Fruit fly (Drosophila melanogaster) whole organism, embryonic: Measurements from ENCODE around the gene ZnT35C.
A peak's percentile ranks its signal among the peaks of the same experiment; 100 is the strongest.

Experiments used
- Bgb ChIP-seq: fragments of 200-800 bp; sonication (Bioruptor generic); IDR thresholded peaks from 2 replicates; pipeline ENCODE4 v1.3.6; 2022; ENCODE audit warnings: missing biosample characterization, missing genetic modification characterization; ENCODE audit not compliant: partially characterized antibody
- CG10543 ChIP-seq: fragments of 200-800 bp; sonication (Bioruptor generic); optimal IDR thresholded peaks from 3 replicates; lab custom pipeline; 2017; ENCODE audit warnings: missing biosample characterization, mild to moderate bottlenecking, missing genetic modification characterization, moderate library complexity
- CG10565 ChIP-seq: fragments of 200-800 bp; sonication (Bioruptor generic); optimal IDR thresholded peaks from 3 replicates; lab custom pipeline; 2016; ENCODE audit warnings: missing biosample characterization, mild to moderate bottlenecking, missing genetic modification characterization
- CG11695 ChIP-seq: fragments of 200-800 bp; sonication (Bioruptor generic); IDR thresholded peaks from 3 replicates; pipeline ENCODE4 v1.3.6; 2022; ENCODE audit warnings: missing biosample characterization, missing genetic modification characterization
- CG12236 ChIP-seq: fragments of 200-800 bp; sonication (Bioruptor generic); optimal IDR thresholded peaks from 2 replicates; lab custom pipeline; 2016; ENCODE audit warnings: missing biosample characterization, missing genetic modification characterization
- CG12659 ChIP-seq: fragments of 200-800 bp; sonication (Bioruptor generic); optimal IDR thresholded peaks from 3 replicates; lab custom pipeline; 2017; ENCODE audit warnings: mild to moderate bottlenecking, missing biosample characterization, missing genetic modification reagents, missing genetic modification characterization
- CG13624 ChIP-seq: fragments of 200-800 bp; sonication (Bioruptor generic); optimal IDR thresholded peaks from 2 replicates; lab custom pipeline; 2016; ENCODE audit warnings: missing biosample characterization, missing genetic modification characterization
- CG14710 ChIP-seq: fragments of 200-800 bp; sonication (Bioruptor generic); optimal IDR thresholded peaks from 3 replicates; lab custom pipeline; 2019; ENCODE audit warnings: missing biosample characterization, mild to moderate bottlenecking, missing genetic modification characterization, moderate library complexity
- CG15479 ChIP-seq: fragments of 200-800 bp; sonication (Bioruptor generic); optimal IDR thresholded peaks from 3 replicates; lab custom pipeline; 2019; ENCODE audit warnings: missing biosample characterization, mild to moderate bottlenecking, missing genetic modification characterization, moderate library complexity
- CG1602 ChIP-seq: fragments of 200-800 bp; sonication (Bioruptor generic); optimal IDR thresholded peaks from 3 replicates; lab custom pipeline; 2016; ENCODE audit warnings: missing biosample characterization, missing genetic modification characterization
- CG1647 ChIP-seq: fragments of 200-800 bp; sonication (Bioruptor generic); optimal IDR thresholded peaks from 3 replicates; lab custom pipeline; 2016; ENCODE audit warnings: missing biosample characterization, missing genetic modification characterization
- CG17385 ChIP-seq: fragments of 200-800 bp; sonication (Bioruptor generic); optimal IDR thresholded peaks from 3 replicates; lab custom pipeline; 2018; ENCODE audit warnings: missing biosample characterization, mild to moderate bottlenecking, missing genetic modification characterization
- CG17568 ChIP-seq: fragments of 200-800 bp; sonication (Bioruptor generic); optimal IDR thresholded peaks from 2 replicates; lab custom pipeline; 2018; ENCODE audit warnings: missing biosample characterization, mild to moderate bottlenecking, missing genetic modification characterization, moderate library complexity
- CG1792 ChIP-seq: fragments of 200-800 bp; sonication (Bioruptor generic); optimal IDR thresholded peaks from 2 replicates; lab custom pipeline; 2016; ENCODE audit warnings: missing biosample characterization, missing genetic modification characterization
- CG2678 ChIP-seq: fragments of 200-800 bp; sonication (Bioruptor generic); optimal IDR thresholded peaks from 3 replicates; lab custom pipeline; 2019; ENCODE audit warnings: missing biosample characterization, mild to moderate bottlenecking, missing genetic modification characterization, moderate library complexity
- CG3065 ChIP-seq: fragments of 200-800 bp; sonication (Bioruptor generic); optimal IDR thresholded peaks from 2 replicates; lab custom pipeline; 2016; ENCODE audit warnings: missing biosample characterization, missing genetic modification characterization
- CG34376 ChIP-seq: fragments of 200-800 bp; sonication (Bioruptor generic); optimal IDR thresholded peaks from 2 replicates; lab custom pipeline; 2018; ENCODE audit warnings: missing biosample characterization, mild to moderate bottlenecking, missing genetic modification characterization
- CG3847 ChIP-seq: fragments of 200-800 bp; sonication (Bioruptor generic); IDR thresholded peaks from 2 replicates; pipeline ENCODE4 v1.3.6; 2022; ENCODE audit warnings: missing biosample characterization, missing genetic modification characterization
- CG4820 ChIP-seq: fragments of 200-800 bp; sonication (Bioruptor generic); optimal IDR thresholded peaks from 3 replicates; lab custom pipeline; 2016; ENCODE audit warnings: missing biosample characterization, missing genetic modification characterization
- CG5180 ChIP-seq: fragments of 200-800 bp; sonication (Bioruptor generic); optimal IDR thresholded peaks from 3 replicates; lab custom pipeline; 2017; ENCODE audit warnings: missing biosample characterization, missing genetic modification characterization, mild to moderate bottlenecking, moderate library complexity, missing genetic modification reagents
- CG6254 ChIP-seq: fragments of 200-800 bp; sonication (Bioruptor generic); optimal IDR thresholded peaks from 3 replicates; lab custom pipeline; 2017; ENCODE audit warnings: mild to moderate bottlenecking, missing biosample characterization, missing genetic modification reagents, missing genetic modification characterization
- CG9932 ChIP-seq: fragments of 200-800 bp; sonication (Bioruptor generic); IDR thresholded peaks from 2 replicates; pipeline ENCODE4 v1.3.6; 2022; ENCODE audit warnings: missing biosample characterization, missing genetic modification characterization
- Doc3 ChIP-seq: fragments of 200-800 bp; sonication (Bioruptor generic); IDR thresholded peaks from 3 replicates; pipeline ENCODE4 v1.3.6; 2022; ENCODE audit warnings: missing biosample characterization, missing genetic modification characterization; ENCODE audit not compliant: partially characterized antibody
- Dp ChIP-seq: fragments of 200-800 bp; sonication (Bioruptor generic); optimal IDR thresholded peaks from 2 replicates; lab custom pipeline; 2018; ENCODE audit warnings: missing biosample characterization, mild to moderate bottlenecking, missing genetic modification characterization, moderate library complexity
- Ets97D ChIP-seq: fragments of 200-800 bp; sonication (Bioruptor generic); optimal IDR thresholded peaks from 3 replicates; lab custom pipeline; 2016; ENCODE audit warnings: missing biosample characterization, missing genetic modification characterization
- GATAe ChIP-seq: fragments of 200-800 bp; sonication (Bioruptor generic); conservative IDR thresholded peaks from 2 replicates; pipeline ENCODE4 v1.3.6; 2022; ENCODE audit warnings: missing biosample characterization, missing genetic modification characterization
- H15 ChIP-seq: fragments of 200-800 bp; sonication (Bioruptor generic); IDR thresholded peaks from 3 replicates; pipeline ENCODE4 v1.3.6; 2022; ENCODE audit warnings: missing biosample characterization, missing genetic modification characterization
- Hey ChIP-seq: fragments of 200-800 bp; sonication (Bioruptor generic); optimal IDR thresholded peaks from 3 replicates; lab custom pipeline; 2018; ENCODE audit warnings: missing biosample characterization, mild to moderate bottlenecking, missing genetic modification characterization
- HmgZ ChIP-seq: fragments of 200-800 bp; sonication (Bioruptor generic); optimal IDR thresholded peaks from 2 replicates; lab custom pipeline; 2018; ENCODE audit warnings: missing biosample characterization, mild to moderate bottlenecking, missing genetic modification characterization
- Hr39 ChIP-seq: fragments of >200 bp; optimal IDR thresholded peaks from 2 replicates; lab custom pipeline; 2017
- MESR4 ChIP-seq: fragments of 200-800 bp; sonication (Bioruptor generic); optimal IDR thresholded peaks from 2 replicates; lab custom pipeline; 2018; ENCODE audit warnings: missing biosample characterization, mild to moderate bottlenecking, missing genetic modification characterization, moderate library complexity
- Med ChIP-seq: fragments of 200-800 bp; sonication (Bioruptor generic); peaks from one replicate; lab custom pipeline; 2016; ENCODE audit warnings: missing biosample characterization, missing genetic modification characterization, mild to moderate bottlenecking, inconsistent platforms, moderate library complexity
- Pdp1 ChIP-seq, 2 experiments: fragments of 200-800 bp; sonication (Bioruptor generic); optimal IDR thresholded peaks; 3 replicates each; lab custom pipeline; 2016; ENCODE audit warnings: missing biosample characterization in 2 of 2, missing genetic modification characterization in 2 of 2, mild to moderate bottlenecking in 1 of 2, moderate library complexity in 1 of 2
- Spps ChIP-seq: fragments of 200-800 bp; sonication (Bioruptor generic); optimal IDR thresholded peaks from 2 replicates; lab custom pipeline; 2018; ENCODE audit warnings: missing biosample characterization, mild to moderate bottlenecking, missing genetic modification characterization
- Taf1 ChIP-seq: fragments of 200-800 bp; sonication (Bioruptor generic); IDR thresholded peaks from 2 replicates; pipeline ENCODE4 v1.3.6; 2022; ENCODE audit warnings: missing biosample characterization, missing genetic modification characterization
- Xrp1 ChIP-seq: fragments of 200-800 bp; sonication (Bioruptor generic); IDR thresholded peaks from 2 replicates; pipeline ENCODE4 v1.3.6; 2022; ENCODE audit warnings: missing biosample characterization, missing genetic modification characterization
- ase ChIP-seq: fragments of 200-800 bp; sonication (Bioruptor generic); IDR thresholded peaks from 3 replicates; pipeline ENCODE4 v1.3.6; 2022; ENCODE audit warnings: missing biosample characterization, missing genetic modification characterization
- bab2 ChIP-seq: fragments of 200-800 bp; sonication (Bioruptor generic); optimal IDR thresholded peaks from 2 replicates; lab custom pipeline; 2016; ENCODE audit warnings: missing biosample characterization, missing genetic modification characterization
- bsh ChIP-seq, 2 experiments: fragments of 200-800 bp; sonication (Bioruptor generic); optimal IDR thresholded peaks; 2 replicates each; lab custom pipeline; 2017 to 2018; ENCODE audit warnings: mild to moderate bottlenecking in 2 of 2, missing biosample characterization in 2 of 2, missing genetic modification characterization in 2 of 2, moderate library complexity in 1 of 2
- danr ChIP-seq: fragments of 200-800 bp; sonication (Bioruptor generic); IDR thresholded peaks from 2 replicates; pipeline ENCODE4 v1.3.6; 2022; ENCODE audit warnings: missing biosample characterization, missing genetic modification characterization
- fd3F ChIP-seq: fragments of 200-800 bp; sonication (Bioruptor generic); optimal IDR thresholded peaks from 2 replicates; lab custom pipeline; 2018; ENCODE audit warnings: missing biosample characterization, mild to moderate bottlenecking, missing genetic modification characterization, moderate library complexity
- gro ChIP-seq: fragments of 200-800 bp; sonication (Bioruptor generic); optimal IDR thresholded peaks from 2 replicates; lab custom pipeline; 2016; ENCODE audit warnings: missing biosample characterization, missing genetic modification characterization
- inv ChIP-seq: fragments of 200-800 bp; sonication (Bioruptor generic); IDR thresholded peaks from 2 replicates; pipeline ENCODE4 v1.3.6; 2022; ENCODE audit warnings: missing biosample characterization, missing genetic modification characterization; ENCODE audit not compliant: partially characterized antibody
- jigr1 ChIP-seq: fragments of 200-800 bp; sonication (Bioruptor generic); IDR thresholded peaks from 3 replicates; pipeline ENCODE4 v1.3.6; 2022; ENCODE audit warnings: missing biosample characterization, missing genetic modification characterization
- kah ChIP-seq: fragments of 200-800 bp; sonication (Bioruptor generic); optimal IDR thresholded peaks from 2 replicates; lab custom pipeline; 2018; ENCODE audit warnings: missing biosample characterization, mild to moderate bottlenecking, missing genetic modification characterization
- ken ChIP-seq: fragments of 200-800 bp; sonication (Bioruptor generic); IDR thresholded peaks from 3 replicates; pipeline ENCODE4 v1.3.6; 2022; ENCODE audit warnings: missing biosample characterization, missing genetic modification characterization
- mld ChIP-seq: fragments of 200-800 bp; sonication (Bioruptor generic); IDR thresholded peaks from 3 replicates; pipeline ENCODE4 v1.3.6; 2022; ENCODE audit warnings: missing biosample characterization, missing genetic modification characterization; ENCODE audit not compliant: partially characterized antibody
- peb ChIP-seq: fragments of 200-800 bp; sonication (Bioruptor generic); IDR thresholded peaks from 2 replicates; pipeline ENCODE4 v1.3.6; 2022; ENCODE audit warnings: missing biosample characterization, missing genetic modification characterization
- repo ChIP-seq: fragments of 200-800 bp; sonication (Bioruptor generic); optimal IDR thresholded peaks from 2 replicates; lab custom pipeline; 2016; ENCODE audit warnings: missing biosample characterization, missing genetic modification characterization
- tio ChIP-seq: fragments of 200-800 bp; sonication (Bioruptor generic); optimal IDR thresholded peaks from 2 replicates; lab custom pipeline; 2017; ENCODE audit warnings: missing biosample characterization, missing genetic modification characterization, inconsistent platforms

ZnT35C gene

DNA sequence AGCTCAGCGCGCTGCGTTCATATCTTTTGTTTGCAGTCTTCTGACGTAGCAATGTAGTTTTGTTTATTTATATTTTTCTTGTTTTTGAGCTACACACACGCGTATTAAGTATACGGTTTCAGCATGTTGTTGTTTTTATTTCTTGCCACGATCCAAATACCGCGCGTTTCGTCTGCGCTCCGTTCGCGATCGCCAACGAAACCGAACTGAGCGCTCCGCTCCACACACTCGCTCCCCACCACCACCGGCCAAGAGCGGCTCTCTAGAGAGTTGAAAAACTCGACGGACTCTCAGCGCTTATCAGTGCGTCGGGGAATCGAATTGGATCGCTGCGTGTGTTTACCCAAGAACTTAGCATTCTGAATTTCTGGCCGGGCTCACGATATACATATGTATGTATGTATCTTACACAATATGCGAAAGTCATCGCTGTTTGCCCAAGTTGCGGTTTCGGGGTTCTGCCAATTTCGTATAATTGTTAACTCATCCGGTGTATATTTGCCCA lies 17.0 kb upstream of the ZnT35C start, which contains the start of gene yuri (continued):
- peak; percentile 37 to 82 for TF ChIP-seq bsh (GFP tag; optimal IDR thresholded peaks at IDR 0.05; lab: Kevin White, UChicago)
- TF ChIP-seq CG4820 (GFP tag; lab: Kevin White, UChicago): no peak
- no peak for TF ChIP-seq H15 (GFP tag; lab: Robert Waterston, UW)
- no peak for TF ChIP-seq CG10565 (GFP tag; lab: Kevin White, UChicago)
- TF ChIP-seq Dp (GFP tag; lab: Kevin White, UChicago): no peak
- TF ChIP-seq CG6254 (GFP tag; lab: Kevin White, UChicago): peak; percentile 67
- no peak for TF ChIP-seq CG2678 (tag; lab: Kevin White, UChicago)
- peak; percentile 57 for TF ChIP-seq HmgZ (tag; lab: Kevin White, UChicago)
- no peak for TF ChIP-seq Taf1 (GFP tag; lab: Robert Waterston, UW)
- TF ChIP-seq fd3F: no peak
- peak; percentile 58; the same call in 1 of the 2 replicates for TF ChIP-seq Xrp1 (GFP tag; lab: Robert Waterston, UW)
- TF ChIP-seq CG1647 (GFP tag; lab: Kevin White, UChicago): no peak
- no peak for TF ChIP-seq tio
- peak; percentile 18 for TF ChIP-seq repo (GFP tag; lab: Kevin White, UChicago)
- TF ChIP-seq inv: 0 out of 2 replicates have a peak, but pooled peaks have one; percentile 22
- TF ChIP-seq CG12659: peak; percentile 28
- no peak for TF ChIP-seq CG14710 (tag; lab: Kevin White, UChicago)
- TF ChIP-seq gro (GFP tag; lab: Kevin White, UChicago): peak; percentile 64
- no peak for TF ChIP-seq CG1792
- peak; percentile 21 for TF ChIP-seq CG13624
- TF ChIP-seq GATAe: no peak
- no peak for TF ChIP-seq Doc3 (GFP tag; lab: Robert Waterston, UW)
- peak; percentile 35; the same call in 1 of the 3 replicates for TF ChIP-seq CG11695
- peak; percentile 17; the same call in 1 of the 3 replicates for TF ChIP-seq ken
- TF ChIP-seq CG5180: peak; percentile 17
- peak; percentile 67 for TF ChIP-seq CG15479 (GFP tag; lab: Kevin White, UChicago)
- TF ChIP-seq Pdp1 (GFP tag; optimal IDR thresholded peaks at IDR 0.05; lab: Kevin White, UChicago): peak in 1 of 2 experiments; percentile 89
- TF ChIP-seq danr (GFP tag; lab: Robert Waterston, UW): no peak
- no peak for TF ChIP-seq ase (GFP tag; lab: Robert Waterston, UW)
- TF ChIP-seq CG17385 (GFP tag; lab: Kevin White, UChicago): peak; percentile 57
- TF ChIP-seq bab2: no peak
- peak; percentile 89 for TF ChIP-seq Med
- TF ChIP-seq MESR4 (GFP tag; lab: Kevin White, UChicago): peak; percentile 10
- TF ChIP-seq Spps (tag; lab: Kevin White, UChicago): peak; percentile 14
- peak; percentile 81 for TF ChIP-seq CG34376
- no peak for TF ChIP-seq CG3847 (GFP tag; lab: Robert Waterston, UW)
- no peak for TF ChIP-seq CG3065 (GFP tag; lab: Kevin White, UChicago)
- peak; percentile 66 for TF ChIP-seq kah
- TF ChIP-seq CG10543: peak; percentile 85
- TF ChIP-seq CG1602: no peak
- 0 out of 3 replicates have a peak, but pooled peaks have one; percentile 18 for TF ChIP-seq mld (GFP tag; lab: Robert Waterston, UW)
- peak; percentile 11 for TF ChIP-seq Ets97D (GFP tag; lab: Kevin White, UChicago)
- TF ChIP-seq peb (GFP tag; lab: Robert Waterston, UW): no peak
- no peak for TF ChIP-seq CG12236 (GFP tag; lab: Kevin White, UChicago)
- no peak for TF ChIP-seq jigr1 (GFP tag; lab: Robert Waterston, UW)
- no peak for TF ChIP-seq Hr39
- peak; percentile 37; the same call in 1 of the 2 replicates for TF ChIP-seq Bgb (GFP tag; lab: Robert Waterston, UW)
- no peak for TF ChIP-seq Hey (tag; lab: Kevin White, UChicago)
- no peak for TF ChIP-seq CG9932
- peak; percentile 53 for TF ChIP-seq CG17568
